Worm (Caenorhabditis elegans) whole organism, young adult: ENCODE data around the gene osta-3.

Experiments
- F52B5.7 ChIP-seq: sonication (generic microtip); optimal IDR thresholded peaks from 2 replicates; lab custom pipeline; 2016; ENCODE audit warnings: mild to moderate bottlenecking, missing genetic modification characterization, missing compliant biosample characterization
- Y53G8AR.9 ChIP-seq: fragments of 200-800 bp; sonication (Bioruptor generic); conservative IDR thresholded peaks from 2 replicates; pipeline ENCODE4 v1.3.6; 2022; ENCODE audit warnings: missing genetic modification reagents, missing genetic modification characterization, missing compliant biosample characterization
- ceh-40 ChIP-seq: fragments of 200-800 bp; sonication (Bioruptor generic); IDR thresholded peaks from 2 replicates; pipeline ENCODE4 v1.3.6; 2022; ENCODE audit warnings: missing genetic modification characterization, missing compliant biosample characterization
- efl-1 ChIP-seq: fragments of 150-350 bp; optimal IDR thresholded peaks from 2 replicates; lab custom pipeline; 2014; ENCODE audit warnings: missing biosample characterization, missing genetic modification reagents, missing genetic modification characterization
- ekl-4 ChIP-seq: fragments of 200-800 bp; sonication (Bioruptor generic); IDR thresholded peaks from 2 replicates; pipeline ENCODE4 v1.3.6; 2022; ENCODE audit warnings: missing genetic modification reagents, missing genetic modification characterization, missing compliant biosample characterization
- gei-17 ChIP-seq: fragments of 200-800 bp; sonication (Bioruptor generic); optimal IDR thresholded peaks from 2 replicates; lab custom pipeline; 2018; ENCODE audit warnings: mild to moderate bottlenecking, missing genetic modification characterization, missing compliant biosample characterization
- hsf-1 ChIP-seq: fragments of 200-800 bp; sonication (Bioruptor generic); IDR thresholded peaks from 2 replicates; pipeline ENCODE4 v1.3.6; 2022; ENCODE audit warnings: missing genetic modification reagents, missing genetic modification characterization, missing compliant biosample characterization
- nhr-80 ChIP-seq: sonication (generic microtip); optimal IDR thresholded peaks from 2 replicates; lab custom pipeline; 2016; ENCODE audit warnings: missing genetic modification characterization, missing compliant biosample characterization
- snpc-4 ChIP-seq, 5 experiments: fragments of 150-350 bp in 1 of 5; sonication (generic microtip) in 4 of 5; optimal IDR thresholded peaks; 2 replicates each; lab custom pipeline; 2014 to 2018; ENCODE audit warnings: missing genetic modification characterization in 5 of 5, missing biosample characterization in 3 of 5, antibody characterized with exemption in 2 of 5, mild to moderate bottlenecking in 2 of 5, missing compliant biosample characterization in 2 of 5, missing genotype in 2 of 5, moderate library complexity in 2 of 5, missing genetic modification reagents in 1 of 5
- unc-62 ChIP-seq: fragments of 150-350 bp; optimal IDR thresholded peaks from 2 replicates; lab custom pipeline; 2014; ENCODE audit warnings: missing biosample characterization, missing genetic modification reagents, missing genetic modification characterization
- ztf-26 ChIP-seq: sonication (generic microtip); optimal IDR thresholded peaks from 2 replicates; lab custom pipeline; 2017; ENCODE audit warnings: missing genetic modification characterization, missing compliant biosample characterization

DNA sequence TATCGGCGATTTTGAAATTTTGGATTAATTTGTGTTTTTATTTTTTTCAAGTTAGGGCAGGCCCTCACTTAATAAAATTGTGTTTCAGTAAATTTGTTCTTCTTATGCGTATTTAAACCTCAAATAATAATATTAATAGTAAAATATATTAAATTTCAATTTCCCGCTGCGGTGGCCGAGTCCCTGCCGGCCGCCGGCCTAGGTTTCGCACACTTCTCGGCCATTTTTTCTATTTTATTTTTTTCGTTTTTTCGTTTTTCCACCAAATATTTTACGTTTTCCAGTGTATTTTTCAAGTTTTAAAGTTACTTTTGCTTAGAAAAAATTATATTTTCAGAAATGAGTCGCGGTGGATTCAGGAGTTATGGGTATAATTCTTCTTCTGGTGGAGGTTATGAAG is 44.6 kb downstream of the osta-3 start, which contains the start of gene rbm-28:
- TF ChIP-seq unc-62 (GFP tag; lab: Kevin White, UChicago) (no peak), ztf-26 (no peak), hsf-1 (GFP tag; lab: Robert Waterston, UW) (no peak), ceh-40 (GFP tag; lab: Robert Waterston, UW) (no peak), snpc-4 (GFP tag; optimal IDR thresholded peaks at IDR 0.05; lab: Kevin White, UChicago) (no peak), snpc-4 (tag; optimal IDR thresholded peaks at IDR 0.05; lab: Kevin White, UChicago) (no peak), Y53G8AR.9 (GFP tag; lab: Robert Waterston, UW) (no peak), ekl-4 (GFP tag; lab: Robert Waterston, UW) (no peak), nhr-80 (no peak), efl-1 (peak; percentile 45), F52B5.7 (tag; lab: Kevin White, UChicago) (no peak), gei-17 (GFP tag; lab: Kevin White, UChicago) (no peak)
